Worm (Caenorhabditis elegans) whole organism, young adult: ENCODE results near the gene cdr-7.

Source experiments
- B0261.1 ChIP-seq: sonication (generic microtip); optimal IDR thresholded peaks from 2 replicates; lab custom pipeline; 2016; ENCODE audit warnings: mild to moderate bottlenecking, missing genetic modification characterization, moderate library complexity, missing compliant biosample characterization
- C06A6.2 ChIP-seq: fragments of 200-800 bp; sonication (Bioruptor generic); conservative IDR thresholded peaks from 2 replicates; pipeline ENCODE4 v1.3.6; 2022; ENCODE audit warnings: missing genetic modification characterization, missing compliant biosample characterization
- atf-7 ChIP-seq: sonication (generic microtip); optimal IDR thresholded peaks from 2 replicates; lab custom pipeline; 2017; ENCODE audit warnings: mild to moderate bottlenecking, missing genetic modification characterization, missing compliant biosample characterization
- ceh-79 ChIP-seq: sonication (generic microtip); optimal IDR thresholded peaks from 2 replicates; lab custom pipeline; 2017; ENCODE audit warnings: mild to moderate bottlenecking, missing genetic modification characterization, missing compliant biosample characterization
- egl-44 ChIP-seq: fragments of 200-800 bp; sonication (Bioruptor generic); IDR thresholded peaks from 2 replicates; pipeline ENCODE4 v1.3.6; 2022; ENCODE audit warnings: missing genetic modification reagents, missing genetic modification characterization, missing compliant biosample characterization
- ets-4 ChIP-seq: fragments of 200-800 bp; sonication (Bioruptor generic); optimal IDR thresholded peaks from 2 replicates; lab custom pipeline; 2018; ENCODE audit warnings: mild to moderate bottlenecking, missing genetic modification characterization, missing compliant biosample characterization
- gei-17 ChIP-seq: fragments of 200-800 bp; sonication (Bioruptor generic); optimal IDR thresholded peaks from 2 replicates; lab custom pipeline; 2018; ENCODE audit warnings: mild to moderate bottlenecking, missing genetic modification characterization, missing compliant biosample characterization
- madf-6 ChIP-seq: fragments of 200-800 bp; sonication (Bioruptor generic); IDR thresholded peaks from 2 replicates; pipeline ENCODE4 v1.3.6; 2022; ENCODE audit warnings: missing genetic modification reagents, missing genetic modification characterization, missing compliant biosample characterization
- nfya-1 ChIP-seq: sonication (generic microtip); optimal IDR thresholded peaks from 2 replicates; lab custom pipeline; 2017; ENCODE audit warnings: antibody characterized with exemption, missing compliant biosample characterization, missing genetic modification characterization, borderline replicate concordance; ENCODE audit not compliant: insufficient read depth
- nhr-179 ChIP-seq: sonication (generic microtip); optimal IDR thresholded peaks from 2 replicates; lab custom pipeline; 2016; ENCODE audit warnings: mild to moderate bottlenecking, missing genetic modification characterization, missing compliant biosample characterization
- pha-4 ChIP-seq: fragments of 150-350 bp; sonication (generic microtip); optimal IDR thresholded peaks from 2 replicates; lab custom pipeline; 2014; ENCODE audit warnings: missing biosample characterization, missing genetic modification reagents, missing genetic modification characterization
- unc-62 ChIP-seq: fragments of 150-350 bp; optimal IDR thresholded peaks from 2 replicates; lab custom pipeline; 2014; ENCODE audit warnings: missing biosample characterization, missing genetic modification reagents, missing genetic modification characterization
- ztf-3 ChIP-seq: fragments of 200-800 bp; sonication (Bioruptor generic); optimal IDR thresholded peaks from 2 replicates; lab custom pipeline; 2018; ENCODE audit warnings: mild to moderate bottlenecking, missing genetic modification characterization, missing compliant biosample characterization
- ztf-6 ChIP-seq: fragments of 200-800 bp; sonication (Bioruptor generic); IDR thresholded peaks from 2 replicates; pipeline ENCODE4 v1.3.6; 2022; ENCODE audit warnings: missing genetic modification reagents, missing genetic modification characterization, missing compliant biosample characterization

ce11 chrV:12371386-12371785 lies 40.5 kb downstream of the cdr-7 start, which contains the start of gene F23H12.7:
- no peak for TF ChIP-seq C06A6.2 (GFP tag; lab: Robert Waterston, UW)
- TF ChIP-seq ets-4 (GFP tag; lab: Kevin White, UChicago) = no peak
- TF ChIP-seq nhr-179 (tag; lab: Kevin White, UChicago) = no peak
- no peak for TF ChIP-seq pha-4 (tag; lab: Kevin White, UChicago)
- no peak for TF ChIP-seq ztf-3 (GFP tag; lab: Kevin White, UChicago)
- TF ChIP-seq egl-44 (GFP tag; lab: Robert Waterston, UW) = no peak
- no peak for TF ChIP-seq atf-7 (tag; lab: Kevin White, UChicago)
- no peak for TF ChIP-seq madf-6 (GFP tag; lab: Robert Waterston, UW)
- no peak for TF ChIP-seq ztf-6 (GFP tag; lab: Robert Waterston, UW)
- TF ChIP-seq ceh-79 (tag; lab: Kevin White, UChicago) = no peak
- no peak for TF ChIP-seq gei-17 (GFP tag; lab: Kevin White, UChicago)
- TF ChIP-seq nfya-1 = no peak
- TF ChIP-seq B0261.1 = no peak
- no peak for TF ChIP-seq unc-62 (GFP tag; lab: Kevin White, UChicago)
